Fruit fly (Drosophila melanogaster) whole organism, pupa: ENCODE measurements around the gene CG5500.

Source experiments
- CG10348 ChIP-seq: fragments of 200-800 bp; sonication (Bioruptor generic); IDR thresholded peaks from 2 replicates; pipeline ENCODE4 v1.3.6; 2022; ENCODE audit warnings: missing biosample characterization, missing genetic modification characterization
- CG12605 ChIP-seq: fragments of 200-800 bp; sonication (Bioruptor generic); IDR thresholded peaks from 2 replicates; pipeline ENCODE4 v1.3.6; 2022; ENCODE audit warnings: missing biosample characterization, missing genetic modification characterization
- CG13204 ChIP-seq: fragments of 200-800 bp; sonication (Bioruptor generic); optimal IDR thresholded peaks from 2 replicates; lab custom pipeline; 2018; ENCODE audit warnings: missing biosample characterization, mild to moderate bottlenecking, missing genetic modification characterization, moderate library complexity
- CG14655 ChIP-seq: fragments of 200-800 bp; sonication (Bioruptor generic); optimal IDR thresholded peaks from 3 replicates; lab custom pipeline; 2017; ENCODE audit warnings: mild to moderate bottlenecking, missing biosample characterization, missing genetic modification reagents, missing genetic modification characterization
- CG15710 ChIP-seq: fragments of 200-800 bp; sonication (Bioruptor generic); optimal IDR thresholded peaks from 2 replicates; lab custom pipeline; 2018; ENCODE audit warnings: missing biosample characterization, mild to moderate bottlenecking, missing genetic modification characterization, moderate library complexity
- CG17806 ChIP-seq: fragments of 200-800 bp; sonication (Bioruptor generic); optimal IDR thresholded peaks from 2 replicates; lab custom pipeline; 2018; ENCODE audit warnings: missing biosample characterization, mild to moderate bottlenecking, missing genetic modification characterization, moderate library complexity
- CG32121 ChIP-seq: fragments of 200-800 bp; sonication (Bioruptor generic); IDR thresholded peaks from 2 replicates; pipeline ENCODE4 v1.3.6; 2022; ENCODE audit warnings: missing biosample characterization, missing genetic modification characterization
- CG34367 ChIP-seq: fragments of 200-800 bp; sonication (Bioruptor generic); optimal IDR thresholded peaks from 2 replicates; lab custom pipeline; 2018; ENCODE audit warnings: missing biosample characterization, mild to moderate bottlenecking, missing genetic modification characterization
- CG4496 ChIP-seq: fragments of 200-800 bp; sonication (Bioruptor generic); IDR thresholded peaks from 3 replicates; pipeline ENCODE4 v1.3.6; 2022; ENCODE audit warnings: missing biosample characterization, missing genetic modification characterization
- CG8159 ChIP-seq: fragments of 200-800 bp; sonication (Bioruptor generic); optimal IDR thresholded peaks from 3 replicates; lab custom pipeline; 2018; ENCODE audit warnings: missing biosample characterization, mild to moderate bottlenecking, missing genetic modification characterization, moderate library complexity
- CG8301 ChIP-seq: fragments of 200-800 bp; sonication (Bioruptor generic); optimal IDR thresholded peaks from 2 replicates; lab custom pipeline; 2018; ENCODE audit warnings: missing biosample characterization, mild to moderate bottlenecking, missing genetic modification characterization
- CG9948 ChIP-seq: fragments of 200-800 bp; sonication (Bioruptor generic); optimal IDR thresholded peaks from 2 replicates; lab custom pipeline; 2018; ENCODE audit warnings: missing biosample characterization, mild to moderate bottlenecking, missing genetic modification characterization, moderate library complexity
- D1 ChIP-seq: fragments of 200-800 bp; sonication (Bioruptor generic); optimal IDR thresholded peaks from 2 replicates; lab custom pipeline; 2018; ENCODE audit warnings: missing biosample characterization, mild to moderate bottlenecking, missing genetic modification characterization, moderate library complexity
- EcR ChIP-seq: fragments of 200-800 bp; sonication (Bioruptor generic); optimal IDR thresholded peaks from 3 replicates; lab custom pipeline; 2019; ENCODE audit warnings: missing biosample characterization, missing genetic modification characterization, mild to moderate bottlenecking, moderate library complexity, missing genetic modification reagents
- Ets98B ChIP-seq: fragments of 200-800 bp; sonication (Bioruptor generic); IDR thresholded peaks from 2 replicates; pipeline ENCODE4 v1.3.6; 2022; ENCODE audit warnings: missing biosample characterization, missing genetic modification characterization
- Pif1A ChIP-seq: fragments of 200-800 bp; sonication (Bioruptor generic); optimal IDR thresholded peaks from 3 replicates; lab custom pipeline; 2016; ENCODE audit warnings: missing biosample characterization, missing genetic modification characterization
- Pif1B ChIP-seq: fragments of 200-800 bp; sonication (Bioruptor generic); optimal IDR thresholded peaks from 3 replicates; lab custom pipeline; 2016; ENCODE audit warnings: missing biosample characterization, missing genetic modification characterization
- Snoo ChIP-seq: fragments of 200-800 bp; sonication (Bioruptor generic); optimal IDR thresholded peaks from 3 replicates; lab custom pipeline; 2017; ENCODE audit warnings: missing biosample characterization, mild to moderate bottlenecking, missing genetic modification characterization, inconsistent platforms
- fd96Ca ChIP-seq: fragments of 200-800 bp; sonication (Bioruptor generic); IDR thresholded peaks from 3 replicates; pipeline ENCODE4 v1.3.6; 2022; ENCODE audit warnings: missing biosample characterization, missing genetic modification characterization
- gl ChIP-seq: fragments of 200-800 bp; sonication (Bioruptor generic); optimal IDR thresholded peaks from 2 replicates; lab custom pipeline; 2018; ENCODE audit warnings: missing biosample characterization, mild to moderate bottlenecking, missing genetic modification characterization
- rn ChIP-seq: fragments of 200-800 bp; sonication (Bioruptor generic); IDR thresholded peaks from 2 replicates; pipeline ENCODE4 v1.3.6; 2022; ENCODE audit warnings: missing biosample characterization, missing genetic modification characterization

CG5500 gene

DNA sequence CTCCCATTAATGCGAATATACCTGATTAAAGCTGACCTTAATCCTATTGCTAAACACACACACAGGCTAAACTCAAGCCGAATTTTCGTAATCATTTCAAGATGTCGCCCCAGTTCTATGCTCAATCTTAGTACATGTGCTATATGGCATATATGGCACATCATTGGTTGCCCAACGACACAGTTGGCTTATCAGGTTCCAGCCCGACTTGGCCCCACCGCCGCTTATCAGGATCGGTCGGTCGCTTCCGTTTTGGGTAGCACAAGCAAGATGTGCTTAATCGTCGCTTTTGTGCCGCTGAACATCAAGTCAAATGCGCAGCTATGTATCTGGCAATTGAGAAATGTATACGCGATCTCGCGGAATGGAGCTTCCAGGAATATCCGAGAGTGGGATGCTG is 5.4 kb upstream of the CG5500 start:
- TF ChIP-seq CG32121 (GFP tag; lab: Robert Waterston, UW) = no peak
- TF ChIP-seq CG8301 (tag; lab: Kevin White, UChicago) = no peak
- no peak for TF ChIP-seq Pif1A (GFP tag; lab: Kevin White, UChicago)
- TF ChIP-seq CG10348 (GFP tag; lab: Robert Waterston, UW) = no peak
- TF ChIP-seq fd96Ca (GFP tag; lab: Robert Waterston, UW) = no peak
- TF ChIP-seq Snoo (tag; lab: Kevin White, UChicago) = no peak
- TF ChIP-seq CG15710 (tag; lab: Kevin White, UChicago) = no peak
- TF ChIP-seq CG4496 (GFP tag; lab: Robert Waterston, UW) = no peak
- no peak for TF ChIP-seq Ets98B (GFP tag; lab: Robert Waterston, UW)
- TF ChIP-seq D1 (tag; lab: Kevin White, UChicago) = no peak
- no peak for TF ChIP-seq Pif1B
- no peak for TF ChIP-seq CG8159 (tag; lab: Kevin White, UChicago)

DNA sequence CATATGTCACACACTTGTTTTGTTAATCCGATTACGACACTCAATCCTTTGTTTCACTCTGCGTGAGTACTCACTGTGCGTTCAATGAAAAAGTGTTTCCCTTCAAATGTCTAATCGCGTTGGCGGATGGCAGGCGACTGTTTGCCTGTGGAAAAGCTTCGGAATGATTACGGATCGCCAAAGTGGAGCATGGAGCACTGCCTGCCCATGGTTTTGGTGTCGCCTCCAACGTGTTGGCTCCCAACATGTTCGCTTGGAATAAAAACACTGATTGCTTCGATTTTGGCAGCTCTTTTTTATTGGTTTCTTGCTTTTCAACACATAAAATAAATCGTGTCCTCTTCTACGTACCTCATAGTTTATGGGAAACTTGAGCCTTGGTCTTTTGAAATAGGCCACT is 4.6 kb upstream of the CG5500 start, which contains the start of gene SPARC:
SPARC (minus strand) TSS at position 144 of the 400 bp plus-strand sequence.
- TF ChIP-seq fd96Ca (GFP tag; lab: Robert Waterston, UW) (no peak; the same call in 2 of the 3 replicates), gl (tag; lab: Kevin White, UChicago) (no peak), CG13204 (GFP tag; lab: Kevin White, UChicago) (no peak), CG34367 (tag; lab: Kevin White, UChicago) (no peak), CG32121 (GFP tag; lab: Robert Waterston, UW) (no peak), CG17806 (tag; lab: Kevin White, UChicago) (no peak), CG9948 (tag; lab: Kevin White, UChicago) (no peak)

DNA sequence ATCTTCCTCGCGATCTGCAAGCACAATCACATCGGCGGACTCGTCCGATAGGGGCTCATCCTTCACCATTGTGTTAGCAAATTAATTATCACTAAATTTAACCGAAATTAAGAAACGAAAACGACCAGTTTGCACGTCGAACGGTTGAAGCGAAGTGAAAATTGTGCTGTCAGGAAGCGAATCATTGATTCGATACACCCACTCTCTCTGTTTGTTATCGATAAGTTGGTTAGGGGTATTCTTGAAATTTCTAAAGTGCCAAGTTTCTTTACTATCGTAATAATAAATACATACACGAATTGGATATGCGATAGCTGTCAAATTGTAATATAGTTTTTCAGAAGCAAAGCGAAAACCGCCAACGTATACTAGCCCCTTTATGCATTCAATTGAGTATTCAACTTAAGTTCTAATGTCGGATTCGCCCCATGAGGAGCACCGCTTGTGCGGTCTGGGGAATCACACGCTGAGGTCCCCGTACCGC is 844 bp upstream of the CG5500 start, which contains the start of gene Rb97D:
Rb97D (minus strand) TSS at position 199 of the 484 bp plus-strand sequence.
- TF ChIP-seq CG8159 (tag; lab: Kevin White, UChicago) (peak; percentile 53), CG8301 (tag; lab: Kevin White, UChicago) (peak; percentile 52), CG17806 (tag; lab: Kevin White, UChicago) (peak; percentile 34), Pif1A (GFP tag; lab: Kevin White, UChicago) (no peak), gl (tag; lab: Kevin White, UChicago) (no peak), CG13204 (GFP tag; lab: Kevin White, UChicago) (no peak), CG15710 (tag; lab: Kevin White, UChicago) (peak; percentile 60), Pif1B (no peak), CG34367 (tag; lab: Kevin White, UChicago) (peak; percentile 33), Ets98B (GFP tag; lab: Robert Waterston, UW) (peak; percentile 63), CG12605 (peak; percentile 37; the same call in 1 of the 2 replicates), Snoo (tag; lab: Kevin White, UChicago) (peak; percentile 59), fd96Ca (GFP tag; lab: Robert Waterston, UW) (peak; percentile 72; the same call in 2 of the 3 replicates), CG32121 (GFP tag; lab: Robert Waterston, UW) (peak; percentile 38; the same call in 1 of the 2 replicates), CG9948 (tag; lab: Kevin White, UChicago) (peak; percentile 30), D1 (tag; lab: Kevin White, UChicago) (no peak), CG10348 (GFP tag; lab: Robert Waterston, UW) (no peak), rn (GFP tag; lab: Robert Waterston, UW) (no peak), CG4496 (GFP tag; lab: Robert Waterston, UW) (peak; percentile 84; the same call in 2 of the 3 replicates), CG14655 (GFP tag; lab: Kevin White, UChicago) (no peak), EcR (no peak)

DNA sequence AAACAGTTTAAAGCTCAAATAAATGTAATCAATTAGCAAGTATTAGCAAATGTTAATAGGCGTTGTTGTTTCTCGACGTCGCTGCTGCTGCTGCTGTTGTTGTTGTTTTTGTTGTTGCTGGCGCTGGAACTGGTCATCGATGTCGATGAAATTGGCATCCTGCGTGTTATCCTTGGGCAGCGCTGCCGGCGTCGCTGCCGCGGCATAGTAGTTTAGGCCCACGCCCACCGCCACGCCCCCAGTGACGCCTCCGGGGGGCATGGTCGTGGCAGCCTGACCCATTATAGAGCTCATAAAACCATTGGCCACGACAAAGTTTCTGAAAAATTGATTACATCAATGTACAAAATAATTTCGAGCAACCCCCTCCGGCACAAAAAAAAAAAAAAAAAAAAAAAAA is 421 bp downstream of the CG5500 start:
- no peak for TF ChIP-seq Pif1A (GFP tag; lab: Kevin White, UChicago)
- TF ChIP-seq EcR = no peak
- TF ChIP-seq CG14655 (GFP tag; lab: Kevin White, UChicago) = no peak
- TF ChIP-seq Snoo (tag; lab: Kevin White, UChicago) = no peak
- TF ChIP-seq D1 (tag; lab: Kevin White, UChicago) = no peak
- no peak for TF ChIP-seq CG8301 (tag; lab: Kevin White, UChicago)
- TF ChIP-seq CG8159 (tag; lab: Kevin White, UChicago) = no peak
- TF ChIP-seq CG17806 (tag; lab: Kevin White, UChicago) = no peak
- no peak for TF ChIP-seq CG34367 (tag; lab: Kevin White, UChicago)
- TF ChIP-seq CG15710 (tag; lab: Kevin White, UChicago) = no peak
- no peak for TF ChIP-seq CG12605
- TF ChIP-seq fd96Ca (GFP tag; lab: Robert Waterston, UW) = no peak

DNA sequence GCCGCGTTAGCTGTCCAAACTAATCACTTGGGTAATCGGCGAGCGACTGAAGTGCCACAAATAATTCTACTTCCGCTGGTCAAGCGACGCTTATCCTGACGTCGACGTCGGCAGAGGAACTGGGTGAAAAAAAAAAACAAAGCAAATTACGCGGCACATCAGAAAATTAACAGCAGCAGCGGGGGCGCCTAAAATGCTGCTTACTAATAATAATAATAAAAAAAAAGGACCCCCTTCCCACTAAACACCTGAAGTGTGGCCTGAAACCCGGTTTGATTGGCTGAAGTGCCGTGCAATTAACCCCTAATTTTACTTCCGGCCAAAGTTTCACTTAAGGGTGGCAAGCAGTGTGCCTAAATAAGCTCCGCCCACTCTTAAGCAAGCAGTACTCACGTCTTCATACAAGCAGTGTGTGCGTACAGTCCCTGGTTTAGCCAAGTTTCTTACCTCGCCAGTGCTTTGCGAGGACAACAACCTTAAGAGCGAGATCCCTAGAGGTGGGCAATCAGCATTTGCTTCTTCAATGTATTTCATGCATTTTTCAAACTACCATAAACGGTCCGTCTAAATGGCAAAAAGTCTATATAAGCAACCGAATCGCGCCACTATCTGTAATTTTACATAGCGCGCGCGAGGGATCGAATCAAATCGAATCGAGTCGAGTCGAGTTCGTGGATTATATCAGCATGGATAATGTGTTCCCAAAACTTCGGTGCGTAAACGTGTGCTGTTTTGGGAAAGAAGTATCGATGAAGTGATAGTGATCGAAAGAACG is 4.9 kb downstream of the CG5500 start, which contains the start of the genes ro and T48:
ro (minus strand) TSS at position 51 of the 775 bp plus-strand sequence.
T48 (plus strand) TSS at position 614 of the 775 bp plus-strand sequence.
- TF ChIP-seq CG32121 (GFP tag; lab: Robert Waterston, UW) = no peak
- TF ChIP-seq CG10348 (GFP tag; lab: Robert Waterston, UW) = no peak
- TF ChIP-seq CG12605 = no peak
- TF ChIP-seq D1 (tag; lab: Kevin White, UChicago) = no peak
- no peak for TF ChIP-seq Ets98B (GFP tag; lab: Robert Waterston, UW)
- TF ChIP-seq rn (GFP tag; lab: Robert Waterston, UW) = 0 out of 2 replicates have a peak, but pooled peaks have one; percentile 6
- TF ChIP-seq Snoo (tag; lab: Kevin White, UChicago) = peak; percentile 13
- no peak for TF ChIP-seq CG8301 (tag; lab: Kevin White, UChicago)
- TF ChIP-seq Pif1A (GFP tag; lab: Kevin White, UChicago) = no peak
- TF ChIP-seq CG9948 (tag; lab: Kevin White, UChicago) = no peak
- peak; percentile 36; the same call in 1 of the 3 replicates for TF ChIP-seq fd96Ca (GFP tag; lab: Robert Waterston, UW)
- no peak for TF ChIP-seq CG15710 (tag; lab: Kevin White, UChicago)
- no peak for TF ChIP-seq gl (tag; lab: Kevin White, UChicago)
- TF ChIP-seq CG13204 (GFP tag; lab: Kevin White, UChicago) = no peak
- TF ChIP-seq CG14655 (GFP tag; lab: Kevin White, UChicago) = no peak
- TF ChIP-seq CG34367 (tag; lab: Kevin White, UChicago) = no peak
- TF ChIP-seq EcR = no peak
- TF ChIP-seq Pif1B = no peak
- no peak for TF ChIP-seq CG8159 (tag; lab: Kevin White, UChicago)
- TF ChIP-seq CG4496 (GFP tag; lab: Robert Waterston, UW) = peak; percentile 57; the same call in 2 of the 3 replicates
- no peak for TF ChIP-seq CG17806 (tag; lab: Kevin White, UChicago)
